Worm (Caenorhabditis elegans) whole organism, mixed stage, embryonic: ENCODE data around the gene fezf-1.

Experiments used
- bed-3 ChIP-seq: fragments of 200-800 bp; sonication (Bioruptor generic); optimal IDR thresholded peaks from 3 replicates; lab custom pipeline; 2018; ENCODE audit warnings: mild to moderate bottlenecking, missing genetic modification characterization, moderate library complexity, missing compliant biosample characterization
- ceh-43 ChIP-seq: fragments of 200-800 bp; sonication (Bioruptor generic); optimal IDR thresholded peaks from 2 replicates; lab custom pipeline; 2018; ENCODE audit warnings: mild to moderate bottlenecking, missing genetic modification characterization, moderate library complexity, missing compliant biosample characterization
- cnd-1 ChIP-seq: fragments of 200-800 bp; sonication (Bioruptor generic); optimal IDR thresholded peaks from 2 replicates; lab custom pipeline; 2018; ENCODE audit warnings: mild to moderate bottlenecking, missing genetic modification characterization, missing compliant biosample characterization
- drap-1 ChIP-seq: fragments of 200-800 bp; sonication (Bioruptor generic); optimal IDR thresholded peaks from 3 replicates; lab custom pipeline; 2018; ENCODE audit warnings: mild to moderate bottlenecking, missing genetic modification characterization, missing compliant biosample characterization
- lin-13 ChIP-seq: fragments of 150-350 bp; optimal IDR thresholded peaks from 2 replicates; lab custom pipeline; 2014; ENCODE audit warnings: missing biosample characterization, missing genetic modification characterization
- lsy-2 ChIP-seq: fragments of 150-350 bp; optimal IDR thresholded peaks from 2 replicates; lab custom pipeline; 2014; ENCODE audit warnings: missing biosample characterization, missing genetic modification characterization
- nhr-237 ChIP-seq: fragments of 150-350 bp; optimal IDR thresholded peaks from 2 replicates; lab custom pipeline; 2014; ENCODE audit warnings: missing biosample characterization, missing genetic modification characterization
- nhr-76 ChIP-seq: sonication (generic microtip); optimal IDR thresholded peaks from 2 replicates; lab custom pipeline; 2017; ENCODE audit warnings: missing biosample characterization, missing genetic modification characterization
- snpc-4 ChIP-seq: fragments of 150-350 bp; optimal IDR thresholded peaks from 2 replicates; lab custom pipeline; 2014; ENCODE audit warnings: missing biosample characterization, missing genetic modification characterization
- unc-39 ChIP-seq: fragments of 150-350 bp; optimal IDR thresholded peaks from 2 replicates; lab custom pipeline; 2014; ENCODE audit warnings: missing biosample characterization, missing genetic modification characterization
- unc-62 ChIP-seq: fragments of 150-350 bp; optimal IDR thresholded peaks from 2 replicates; lab custom pipeline; 2014; ENCODE audit warnings: missing biosample characterization, missing genetic modification reagents, missing genetic modification characterization
- ztf-11 ChIP-seq: fragments of 150-350 bp; optimal IDR thresholded peaks from 2 replicates; lab custom pipeline; 2014; ENCODE audit warnings: missing biosample characterization, missing genetic modification characterization

DNA sequence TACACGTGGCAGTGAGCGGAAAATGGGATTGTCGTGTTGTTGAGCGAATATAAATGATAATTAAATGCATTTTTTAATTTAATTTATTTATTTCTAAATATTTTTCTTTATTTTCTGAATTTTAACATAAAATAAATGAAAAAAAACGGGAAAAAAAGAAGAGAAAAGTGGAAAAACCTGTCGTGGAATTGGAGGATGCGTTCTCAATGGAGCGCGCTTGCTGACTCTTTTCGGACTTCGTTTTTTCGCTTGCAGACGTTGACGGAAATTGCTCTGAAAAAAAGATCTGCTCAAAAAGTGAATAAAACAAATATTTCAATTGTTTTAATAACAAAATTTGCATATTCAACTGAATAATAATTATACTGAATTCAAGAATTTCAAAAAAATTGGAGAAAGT lies 12.4 kb upstream of the fezf-1 start:
- no peak for TF ChIP-seq nhr-237 (tag; lab: Kevin White, UChicago)
- no peak for TF ChIP-seq ztf-11 (tag; lab: Kevin White, UChicago)
- TF ChIP-seq lsy-2 (tag; lab: Kevin White, UChicago) = no peak
- no peak for TF ChIP-seq lin-13 (tag; lab: Kevin White, UChicago)
- TF ChIP-seq unc-39 (tag; lab: Kevin White, UChicago) = no peak
- TF ChIP-seq nhr-76 (tag; lab: Kevin White, UChicago) = no peak
- no peak for TF ChIP-seq ceh-43 (GFP tag; lab: Kevin White, UChicago)
- no peak for TF ChIP-seq cnd-1
- TF ChIP-seq bed-3 (GFP tag; lab: Kevin White, UChicago) = no peak
- no peak for TF ChIP-seq unc-62 (GFP tag; lab: Kevin White, UChicago)
- TF ChIP-seq snpc-4 (tag; lab: Kevin White, UChicago) = no peak
- TF ChIP-seq drap-1 (GFP tag; lab: Kevin White, UChicago) = no peak
